Fruit fly (Drosophila melanogaster): ENCODE results near the gene Scsalpha1.

The Scsalpha1 gene

dm6 chr3L:3765782-3766520 is 48.1 kb upstream of the Scsalpha1 start (continued):
- TF ChIP-seq Antp (GFP tag; optimal IDR thresholded peaks at IDR 0.05): no peak
- no peak for TF ChIP-seq dm (GFP tag; optimal IDR thresholded peaks at IDR 0.05)
- no peak for TF ChIP-seq Bgb (GFP tag; IDR thresholded peaks at IDR 0.05; ENCODE audit: partially characterized antibody)
- peak; percentile 20 for TF ChIP-seq CG17912 (GFP tag; optimal IDR thresholded peaks at IDR 0.05)
- no peak for TF ChIP-seq CG16779 (GFP tag; IDR thresholded peaks at IDR 0.05)
- TF ChIP-seq Gug (GFP tag; IDR thresholded peaks at IDR 0.05): no peak; the same call in 3 of the 4 replicates
- no peak for TF ChIP-seq cg (GFP tag; optimal IDR thresholded peaks at IDR 0.05)
- no peak for TF ChIP-seq Tbp (GFP tag; optimal IDR thresholded peaks at IDR 0.05)
- peak; percentile 46 for TF ChIP-seq CG6813 (GFP tag; optimal IDR thresholded peaks at IDR 0.05)
- TF ChIP-seq usp (GFP tag; optimal IDR thresholded peaks at IDR 0.05): no peak
- peak; percentile 7 for TF ChIP-seq ftz-f1 (GFP tag; optimal IDR thresholded peaks at IDR 0.05)
- peak; percentile 75 for TF ChIP-seq H2.0 (GFP tag; IDR thresholded peaks at IDR 0.05)
- peak; percentile 89 for TF ChIP-seq slbo (GFP tag; IDR thresholded peaks at IDR 0.05)
- TF ChIP-seq Bdp1 (GFP tag; optimal IDR thresholded peaks at IDR 0.05): no peak
- TF ChIP-seq CG13287 (GFP tag; IDR thresholded peaks at IDR 0.05; ENCODE audit: partially characterized antibody): peak; percentile 36; the same call in 1 of the 2 replicates
- TF ChIP-seq B-H2 (GFP tag; optimal IDR thresholded peaks at IDR 0.05): peak; percentile 58
- no peak for TF ChIP-seq CG6791 (GFP tag; IDR thresholded peaks at IDR 0.05; ENCODE audit: partially characterized antibody)
- peak; percentile 58 for TF ChIP-seq odd (GFP tag; optimal IDR thresholded peaks at IDR 0.05)
- TF ChIP-seq tgo (GFP tag; IDR thresholded peaks at IDR 0.05): peak; percentile 76
- no peak for TF ChIP-seq lov (optimal IDR thresholded peaks at IDR 0.05)
- TF ChIP-seq lov (GFP tag; IDR thresholded peaks at IDR 0.05): no peak
- TF ChIP-seq Asciz (GFP tag; optimal IDR thresholded peaks at IDR 0.05): peak; percentile 52
- peak; percentile 86 for TF ChIP-seq CoRest (tag; optimal IDR thresholded peaks at IDR 0.05)
- peak; percentile 42 for TF ChIP-seq CG11696 (GFP tag; IDR thresholded peaks at IDR 0.05)
- TF ChIP-seq lbe (GFP tag; optimal IDR thresholded peaks at IDR 0.05): no peak
- TF ChIP-seq CG6654 (GFP tag; optimal IDR thresholded peaks at IDR 0.05): peak; percentile 30
- peak; percentile 79 for TF ChIP-seq CG7556 (GFP tag; optimal IDR thresholded peaks at IDR 0.05)
- TF ChIP-seq crp (GFP tag; optimal IDR thresholded peaks at IDR 0.05): peak in 1 of 2 experiments; percentile 21
- peak; percentile 56 for TF ChIP-seq ara (GFP tag; IDR thresholded peaks at IDR 0.05)
- no peak for TF ChIP-seq rib (GFP tag; IDR thresholded peaks at IDR 0.05)
- TF ChIP-seq Spps (tag; optimal IDR thresholded peaks at IDR 0.05): no peak
- TF ChIP-seq fd102C (GFP tag; optimal IDR thresholded peaks at IDR 0.05): no peak
- TF ChIP-seq cas (GFP tag; IDR thresholded peaks at IDR 0.05): no peak
- TF ChIP-seq Doc3 (GFP tag; IDR thresholded peaks at IDR 0.05; ENCODE audit: partially characterized antibody): no peak
- peak; percentile 58 for TF ChIP-seq croc (GFP tag; conservative IDR thresholded peaks at IDR 0.05)
- peak; percentile 74 for TF ChIP-seq CG14667 (GFP tag; IDR thresholded peaks at IDR 0.05)
- TF ChIP-seq pfk (GFP tag; optimal IDR thresholded peaks at IDR 0.05): peak; percentile 25
- TF ChIP-seq zen2 (GFP tag; IDR thresholded peaks at IDR 0.05; ENCODE audit: partially characterized antibody): peak; percentile 29; the same call in 1 of the 3 replicates
- peak; percentile 37 for TF ChIP-seq CG13775 (GFP tag; optimal IDR thresholded peaks at IDR 0.05)
- TF ChIP-seq CG7839 (tag; optimal IDR thresholded peaks at IDR 0.05): peak; percentile 85
- TF ChIP-seq otp (GFP tag; IDR thresholded peaks at IDR 0.05): peak; percentile 56; the same call in 2 of the 3 replicates
- no peak for TF ChIP-seq Max (GFP tag; optimal IDR thresholded peaks at IDR 0.05)
- peak; percentile 50 for TF ChIP-seq CG1529 (GFP tag; optimal IDR thresholded peaks at IDR 0.05)
- TF ChIP-seq mld (GFP tag; IDR thresholded peaks at IDR 0.05; ENCODE audit: partially characterized antibody): no peak
- TF ChIP-seq CG4424 (GFP tag; optimal IDR thresholded peaks at IDR 0.05): peak; percentile 53
- peak; percentile 73; the same call in 1 of the 2 replicates for TF ChIP-seq Ada2b (GFP tag; IDR thresholded peaks at IDR 0.05)
- TF ChIP-seq CG17359 (tag; optimal IDR thresholded peaks at IDR 0.05): peak; percentile 84
- peak; percentile 19 for TF ChIP-seq pum (GFP tag; optimal IDR thresholded peaks at IDR 0.05)
- TF ChIP-seq TFAM (GFP tag; optimal IDR thresholded peaks at IDR 0.05): no peak

Measured in whole organism, embryonic.